Worm (Caenorhabditis elegans): Measurements from ENCODE around the gene F54D8.10.

DNA sequence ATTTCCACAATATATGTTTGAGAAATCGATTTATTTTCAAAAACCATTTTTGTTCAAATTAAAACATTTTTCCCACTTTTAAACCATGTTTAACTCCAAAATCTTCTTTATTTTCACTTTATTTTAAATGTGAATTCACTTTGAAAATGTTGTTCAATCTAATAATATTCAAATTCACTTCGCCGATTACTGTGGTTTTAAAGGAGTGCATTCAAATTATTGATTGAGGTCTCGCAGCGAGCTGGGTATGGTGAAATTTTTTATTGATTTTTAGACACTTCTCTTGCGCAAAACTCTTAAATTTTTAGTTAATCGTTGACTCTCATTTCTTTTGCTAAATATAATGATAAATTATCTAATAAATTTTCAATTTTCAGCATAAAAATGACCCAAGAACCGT lies 46.9 kb upstream of the F54D8.10 start, which contains the start of gene C45G9.5:
- no peak for TF ChIP-seq tab-1 (GFP tag; IDR thresholded peaks at IDR 0.05)
- TF ChIP-seq flt-1 (GFP tag; IDR thresholded peaks at IDR 0.05): no peak

Data from whole organism, midembryonic.